Fruit fly (Drosophila melanogaster): Measurements from ENCODE around the gene CG9630.

Gene CG9630

DNA sequence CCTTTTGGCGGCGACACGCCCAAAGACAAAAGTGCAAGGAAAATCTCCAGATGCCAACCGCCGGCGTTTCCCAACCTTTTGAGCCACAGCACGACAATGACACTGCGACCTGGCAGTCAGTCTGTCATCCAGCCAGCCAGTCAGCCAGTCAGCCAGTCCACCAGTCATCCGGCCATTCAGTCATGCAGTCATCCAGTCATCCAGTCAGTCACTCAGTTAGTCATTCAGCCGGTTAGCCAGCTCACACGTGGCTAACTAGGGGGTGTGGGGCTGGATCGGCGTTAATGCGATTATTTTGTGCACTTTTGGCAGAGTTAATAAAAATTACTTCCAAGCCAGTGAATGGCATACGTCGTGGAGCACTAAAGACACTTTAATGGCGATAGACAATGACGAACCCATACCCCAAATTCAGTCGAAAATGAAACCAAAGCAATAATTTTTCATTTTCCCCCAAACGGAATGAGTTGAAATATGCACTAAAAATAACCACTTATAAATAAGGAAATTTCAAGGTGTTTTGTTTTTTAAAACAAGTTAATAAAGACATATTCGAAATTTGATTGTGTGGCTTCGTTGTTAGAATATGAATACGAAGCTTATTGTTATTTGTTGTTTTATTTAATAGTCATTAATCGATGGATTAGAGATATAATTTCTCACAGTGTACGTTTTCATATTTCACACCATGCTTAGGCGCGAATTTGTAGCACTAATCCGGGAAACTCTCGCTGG lies 44.8 kb downstream of the CG9630 start:
- TF ChIP-seq CG8119 (GFP tag; IDR thresholded peaks at IDR 0.05) (no peak), Smox (GFP tag; optimal IDR thresholded peaks at IDR 0.05) (no peak), CG32006 (GFP tag; optimal IDR thresholded peaks at IDR 0.05) (no peak), fkh (GFP tag; optimal IDR thresholded peaks at IDR 0.05) (no peak), topi (GFP tag; optimal IDR thresholded peaks at IDR 0.05) (no peak), net (GFP tag; optimal IDR thresholded peaks at IDR 0.05) (no peak), CG6163 (GFP tag; IDR thresholded peaks at IDR 0.05) (no peak), CG11902 (GFP tag; optimal IDR thresholded peaks at IDR 0.05) (no peak)

DNA sequence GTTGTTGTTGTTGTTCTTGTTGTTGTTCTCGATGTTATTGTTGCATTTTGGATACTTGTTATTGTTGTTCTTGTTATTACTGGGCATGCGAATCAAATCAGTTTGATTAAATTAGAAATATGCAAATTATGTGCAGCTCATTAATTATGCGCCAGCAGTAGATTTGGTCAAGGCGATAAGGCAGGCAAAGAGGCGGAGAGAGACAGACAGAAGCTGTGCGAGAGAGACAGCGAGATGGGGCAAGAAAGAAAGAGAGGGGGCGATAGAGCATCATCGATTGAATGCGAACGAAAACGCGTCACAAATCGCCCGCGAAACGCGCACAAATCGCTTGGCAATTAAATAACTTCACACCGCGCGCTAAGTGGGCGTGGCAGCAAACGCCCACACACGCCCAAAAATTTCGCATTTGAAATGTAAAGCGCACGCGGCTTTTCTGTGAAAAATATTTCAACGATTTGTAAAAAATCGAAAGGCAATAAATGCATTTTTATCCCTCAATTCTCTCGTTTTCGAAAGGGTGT lies 46.6 kb downstream of the CG9630 start:
- TF ChIP-seq Sox15 (GFP tag; optimal IDR thresholded peaks at IDR 0.05) (no peak), CG8632 (GFP tag; optimal IDR thresholded peaks at IDR 0.05) (no peak), Eip93F (GFP tag; optimal IDR thresholded peaks at IDR 0.05) (no peak), esn (GFP tag; optimal IDR thresholded peaks at IDR 0.05) (no peak), achi (GFP tag; optimal IDR thresholded peaks at IDR 0.05) (no peak), fd85E (GFP tag; optimal IDR thresholded peaks at IDR 0.05) (no peak), Hr4 (GFP tag; optimal IDR thresholded peaks at IDR 0.05) (no peak), dsx (GFP tag; optimal IDR thresholded peaks at IDR 0.05; ENCODE audit: poor library complexity, severe bottlenecking) (no peak), cyc (GFP tag; optimal IDR thresholded peaks at IDR 0.05) (no peak), dac (GFP tag; optimal IDR thresholded peaks at IDR 0.05) (no peak)

- TF ChIP-seq CG34406 (GFP tag; optimal IDR thresholded peaks at IDR 0.05) (no peak), Eip78C (GFP tag) (peak; percentile 28), topi (GFP tag; optimal IDR thresholded peaks at IDR 0.05) (no peak), Sox102F (GFP tag; optimal IDR thresholded peaks at IDR 0.05) (no peak), Smox (GFP tag; optimal IDR thresholded peaks at IDR 0.05) (no peak), CG8319 (GFP tag; optimal IDR thresholded peaks at IDR 0.05) (no peak), dsx (GFP tag; optimal IDR thresholded peaks at IDR 0.05; ENCODE audit: poor library complexity, severe bottlenecking) (peak; percentile 51), CG11294 (GFP tag; IDR thresholded peaks at IDR 0.05) (no peak), CG6854 (GFP tag; optimal IDR thresholded peaks at IDR 0.05) (no peak), achi (GFP tag; optimal IDR thresholded peaks at IDR 0.05) (no peak), svp (GFP tag) (peak; percentile 68), CG3919 (GFP tag; optimal IDR thresholded peaks at IDR 0.05) (no peak), cyc (GFP tag; optimal IDR thresholded peaks at IDR 0.05) (no peak)
Observed at dm6 chr3R:8219891-8220290, 49.8 kb downstream of the CG9630 start, which contains the start of gene CG18249. Gene CG18249, plus strand, starts transcription at chr3R:8220146.
